Worm (Caenorhabditis elegans) whole organism, L4 larva: ENCODE results near the gene grd-11.

ENCODE experiments used
- D1046.2 ChIP-seq: fragments of 200-800 bp; sonication (Bioruptor generic); IDR thresholded peaks from 2 replicates; pipeline ENCODE4 v1.3.6; 2022; ENCODE audit warnings: missing genetic modification characterization, missing compliant biosample characterization
- F44E2.7 ChIP-seq: fragments of 200-800 bp; sonication (Bioruptor generic); IDR thresholded peaks from 2 replicates; pipeline ENCODE4 v2.1.2; 2022; ENCODE audit warnings: missing genetic modification characterization, missing compliant biosample characterization
- F49E8.2 ChIP-seq: sonication (generic microtip); optimal IDR thresholded peaks from 2 replicates; lab custom pipeline; 2016; ENCODE audit warnings: missing compliant biosample characterization, mild to moderate bottlenecking, missing genetic modification characterization, borderline replicate concordance
- T20F7.1 ChIP-seq: fragments of 200-800 bp; sonication (Bioruptor generic); optimal IDR thresholded peaks from 2 replicates; lab custom pipeline; 2018; ENCODE audit warnings: mild to moderate bottlenecking, missing genetic modification characterization, missing compliant biosample characterization
- T26A8.4 ChIP-seq: fragments of 200-800 bp; sonication (Bioruptor generic); IDR thresholded peaks from 2 replicates; pipeline ENCODE4 v1.3.6; 2022; ENCODE audit warnings: missing genetic modification characterization, missing compliant biosample characterization
- Y48G9A.11 ChIP-seq: fragments of 200-800 bp; sonication (Bioruptor generic); IDR thresholded peaks from 2 replicates; pipeline ENCODE4 v1.3.6; 2022; ENCODE audit warnings: missing genetic modification reagents, missing genetic modification characterization, missing compliant biosample characterization
- Y5F2A.4 ChIP-seq: fragments of 200-800 bp; sonication (Bioruptor generic); optimal IDR thresholded peaks from 2 replicates; lab custom pipeline; 2018; ENCODE audit warnings: mild to moderate bottlenecking, missing genetic modification characterization, missing compliant biosample characterization
- aha-1 ChIP-seq: fragments of 150-350 bp; peaks from one replicate; lab custom pipeline; 2014; ENCODE audit warnings: missing biosample characterization, missing genetic modification characterization
- ceh-20 ChIP-seq: fragments of 200-800 bp; sonication (Bioruptor generic); IDR thresholded peaks from 2 replicates; pipeline ENCODE4 v1.3.6; 2022; ENCODE audit warnings: missing genetic modification reagents, missing genetic modification characterization, missing compliant biosample characterization
- cey-2 ChIP-seq: sonication (generic microtip); optimal IDR thresholded peaks from 3 replicates; lab custom pipeline; 2017; ENCODE audit warnings: missing genetic modification characterization, mild to moderate bottlenecking, missing compliant biosample characterization, antibody characterized with exemption, borderline replicate concordance; ENCODE audit not compliant: insufficient read depth
- ctbp-1 ChIP-seq: fragments of 200-800 bp; sonication (Bioruptor generic); IDR thresholded peaks from 2 replicates; pipeline ENCODE4 v1.3.6; 2022; ENCODE audit warnings: missing genetic modification reagents, missing genetic modification characterization, missing compliant biosample characterization
- daf-16 ChIP-seq, 3 experiments: sonication (generic microtip); optimal IDR thresholded peaks; 2 replicates each; lab custom pipeline; 2016 to 2017; ENCODE audit warnings: missing genetic modification characterization in 3 of 3, missing genetic modification reagents in 3 of 3, mild to moderate bottlenecking in 2 of 3, missing compliant biosample characterization in 2 of 3, missing biosample characterization in 1 of 3, moderate library complexity in 1 of 3
- daf-8 ChIP-seq: fragments of 200-800 bp; sonication (Bioruptor generic); IDR thresholded peaks from 2 replicates; pipeline ENCODE4 v1.3.6; 2022; ENCODE audit warnings: missing genetic modification characterization, missing compliant biosample characterization
- dmd-9 ChIP-seq: fragments of 200-800 bp; sonication (Bioruptor generic); IDR thresholded peaks from 2 replicates; pipeline ENCODE4 v1.3.6; 2022; ENCODE audit warnings: missing genetic modification reagents, missing genetic modification characterization, missing compliant biosample characterization
- dpl-1 ChIP-seq: fragments of 150-350 bp; optimal IDR thresholded peaks from 2 replicates; lab custom pipeline; 2014; ENCODE audit warnings: missing biosample characterization, missing genetic modification reagents, missing genetic modification characterization
- egl-27 ChIP-seq: sonication (generic microtip); optimal IDR thresholded peaks from 3 replicates; lab custom pipeline; 2017; ENCODE audit warnings: missing biosample characterization, missing genetic modification reagents, missing genetic modification characterization
- egl-43 ChIP-seq: fragments of 200-800 bp; sonication (Bioruptor generic); IDR thresholded peaks from 2 replicates; pipeline ENCODE4 v1.3.6; 2022; ENCODE audit warnings: missing genetic modification reagents, missing genetic modification characterization, missing compliant biosample characterization
- fkh-10 ChIP-seq: fragments of 150-350 bp; optimal IDR thresholded peaks from 2 replicates; lab custom pipeline; 2014; ENCODE audit warnings: missing biosample characterization, missing genetic modification reagents, missing genetic modification characterization
- gei-8 ChIP-seq: fragments of 200-800 bp; sonication (Bioruptor generic); optimal IDR thresholded peaks from 2 replicates; lab custom pipeline; 2018; ENCODE audit warnings: mild to moderate bottlenecking, missing genetic modification characterization, missing compliant biosample characterization
- hlh-30 ChIP-seq: sonication (generic microtip); optimal IDR thresholded peaks from 2 replicates; lab custom pipeline; 2017; ENCODE audit warnings: antibody characterized with exemption, mild to moderate bottlenecking, missing genetic modification characterization, missing compliant biosample characterization; ENCODE audit not compliant: insufficient read depth
- jun-1 ChIP-seq: fragments of 150-350 bp; optimal IDR thresholded peaks from 2 replicates; lab custom pipeline; 2014; ENCODE audit warnings: missing biosample characterization, missing genetic modification reagents, missing genetic modification characterization
- lim-7 ChIP-seq: fragments of 200-800 bp; sonication (Bioruptor generic); IDR thresholded peaks from 2 replicates; pipeline ENCODE4 v1.3.6; 2022; ENCODE audit warnings: missing genetic modification characterization, missing compliant biosample characterization
- lin-38 ChIP-seq: fragments of 200-800 bp; sonication (Bioruptor generic); IDR thresholded peaks from 2 replicates; pipeline ENCODE4 v1.3.6; 2022; ENCODE audit warnings: missing genetic modification reagents, missing genetic modification characterization, missing compliant biosample characterization
- madf-9 ChIP-seq: fragments of 200-800 bp; sonication (Bioruptor generic); conservative IDR thresholded peaks from 2 replicates; pipeline ENCODE4 v1.3.6; 2022; ENCODE audit warnings: missing genetic modification reagents, missing genetic modification characterization, missing compliant biosample characterization
- mxl-3 ChIP-seq: fragments of 200-800 bp; sonication (Bioruptor generic); optimal IDR thresholded peaks from 2 replicates; lab custom pipeline; 2018; ENCODE audit warnings: mild to moderate bottlenecking, missing genetic modification characterization, missing compliant biosample characterization
- nhr-102 ChIP-seq: sonication (generic microtip); optimal IDR thresholded peaks from 2 replicates; lab custom pipeline; 2016; ENCODE audit warnings: mild to moderate bottlenecking, missing genetic modification characterization, moderate library complexity, missing compliant biosample characterization
- nhr-41 ChIP-seq: fragments of 200-800 bp; sonication (Bioruptor generic); IDR thresholded peaks from 2 replicates; pipeline ENCODE4 v1.3.6; 2022; ENCODE audit warnings: missing genetic modification reagents, missing genetic modification characterization, missing compliant biosample characterization
- php-3 ChIP-seq: fragments of 200-800 bp; sonication (Bioruptor generic); IDR thresholded peaks from 2 replicates; pipeline ENCODE4 v1.3.6; 2022; ENCODE audit warnings: missing genetic modification reagents, missing genetic modification characterization, missing compliant biosample characterization
- snpc-4 ChIP-seq: fragments of 150-350 bp; optimal IDR thresholded peaks from 2 replicates; lab custom pipeline; 2014; ENCODE audit warnings: missing biosample characterization, missing genetic modification characterization
- tra-1 ChIP-seq: fragments of 200-800 bp; sonication (Bioruptor generic); IDR thresholded peaks from 2 replicates; pipeline ENCODE4 v1.3.6; 2022; ENCODE audit warnings: missing genetic modification reagents, missing genetic modification characterization, missing compliant biosample characterization
- unc-62 ChIP-seq, 3 experiments: fragments of 150-350 bp in 1 of 3; sonication (generic microtip); optimal IDR thresholded peaks in 2 of 3; peaks in 1 of 3; 1 replicate in 1 of 3; 2 replicates in 2 of 3; lab custom pipeline; 2014 to 2017; ENCODE audit warnings: missing biosample characterization in 3 of 3, missing genetic modification characterization in 3 of 3, missing genetic modification reagents in 3 of 3, missing genotype in 1 of 3
- vab-7 ChIP-seq: fragments of 200-800 bp; sonication (Bioruptor generic); IDR thresholded peaks from 2 replicates; pipeline ENCODE4 v1.3.6; 2022; ENCODE audit warnings: missing genetic modification reagents, missing genetic modification characterization, missing compliant biosample characterization
- zfp-2 ChIP-seq: sonication (generic microtip); optimal IDR thresholded peaks from 2 replicates; lab custom pipeline; 2016; ENCODE audit warnings: mild to moderate bottlenecking, missing genetic modification characterization, missing compliant biosample characterization
- ztf-11 ChIP-seq: fragments of 150-350 bp; optimal IDR thresholded peaks from 2 replicates; lab custom pipeline; 2014; ENCODE audit warnings: missing biosample characterization, missing genetic modification characterization

Gene grd-11

DNA sequence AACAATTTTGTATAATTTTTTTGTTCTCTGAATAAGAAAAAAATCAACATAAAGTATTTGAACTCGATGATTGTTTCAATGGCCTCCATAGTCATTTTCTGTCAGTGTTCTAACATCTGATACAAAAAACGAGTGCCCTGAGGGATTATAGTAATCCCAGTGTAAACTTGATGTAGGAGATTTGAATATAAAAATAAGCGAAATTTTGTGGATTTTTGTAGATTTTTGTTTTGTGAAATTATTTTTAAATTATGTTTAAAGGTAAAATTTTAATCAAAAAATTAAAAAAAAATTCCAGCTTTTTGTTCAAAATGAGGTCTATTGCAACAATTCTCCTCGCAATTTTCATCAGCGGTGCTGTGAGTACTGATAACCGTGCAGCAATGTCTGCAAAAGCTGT, 31.2 kb upstream of the grd-11 start, which contains the start of gene Y38H6A.1:
TSS of gene Y38H6A.1 (plus strand) at position 301 of the 400 bp plus-strand sequence.
- TF ChIP-seq php-3 (GFP tag; lab: Robert Waterston, UW) (no peak), F49E8.2 (tag; lab: Kevin White, UChicago) (no peak), nhr-41 (GFP tag; lab: Robert Waterston, UW) (no peak), ctbp-1 (GFP tag; lab: Robert Waterston, UW) (no peak), aha-1 (tag; lab: Kevin White, UChicago) (no peak), mxl-3 (GFP tag; lab: Kevin White, UChicago) (no peak), ztf-11 (tag; lab: Kevin White, UChicago) (no peak), tra-1 (no peak), egl-27 (tag; lab: Kevin White, UChicago) (no peak), cey-2 (tag; lab: Kevin White, UChicago) (no peak)

DNA sequence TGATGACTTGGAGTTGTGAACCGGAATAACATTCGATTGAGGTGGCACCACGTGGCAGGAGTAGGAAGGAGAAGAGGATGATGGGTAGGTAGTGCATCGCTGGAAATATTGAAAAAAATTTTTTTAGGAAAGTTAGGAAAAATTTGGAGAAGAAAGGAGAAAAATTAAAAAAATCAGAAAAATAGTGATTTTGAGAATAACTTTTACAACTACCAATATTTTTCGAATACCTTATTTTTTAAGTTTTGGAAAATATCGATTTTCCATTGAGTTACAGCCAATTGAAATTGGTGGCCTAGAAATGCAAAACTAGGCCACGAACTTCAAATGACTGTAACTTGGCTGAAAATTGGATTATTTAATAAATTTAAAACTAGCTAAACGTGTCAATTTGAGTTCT, 21.3 kb upstream of the grd-11 start, which contains the start of gene Y38H6A.5:
TSS of gene Y38H6A.5 (minus strand) at position 101 of the 400 bp plus-strand sequence.
- TF ChIP-seq unc-62 (GFP tag; optimal IDR thresholded peaks at IDR 0.05 in 1 of 2; lab: Kevin White, UChicago), result peak in 1 of 2 experiments; percentile 65
- no peak for TF ChIP-seq unc-62 (tag; optimal IDR thresholded peaks at IDR 0.05; lab: Kevin White, UChicago)
- no peak for TF ChIP-seq jun-1 (tag; lab: Kevin White, UChicago)

DNA sequence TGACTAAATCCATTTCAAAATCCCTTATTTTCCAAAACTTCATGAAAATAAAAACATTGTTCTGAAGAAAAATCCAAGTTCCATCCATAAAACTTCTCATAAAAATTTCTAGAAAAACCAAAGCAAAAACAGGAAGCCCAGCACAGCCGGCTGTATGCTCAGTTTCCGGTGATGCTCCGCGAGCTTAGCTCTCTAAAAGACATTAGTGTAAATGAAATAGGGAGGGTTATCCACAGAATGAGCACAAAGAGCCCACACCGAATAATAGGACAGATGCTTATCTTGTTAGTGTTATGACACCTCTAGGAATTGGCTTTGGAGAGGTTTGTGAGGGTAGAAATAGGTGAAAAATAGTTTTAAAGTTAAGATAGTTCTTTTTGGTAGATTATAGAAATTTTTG, 18.6 kb upstream of the grd-11 start:
- TF ChIP-seq madf-9 (no peak), F44E2.7 (GFP tag; lab: Robert Waterston, UW) (no peak), Y5F2A.4 (no peak), aha-1 (tag; lab: Kevin White, UChicago) (peak; percentile 77), T26A8.4 (GFP tag; lab: Robert Waterston, UW) (no peak)

DNA sequence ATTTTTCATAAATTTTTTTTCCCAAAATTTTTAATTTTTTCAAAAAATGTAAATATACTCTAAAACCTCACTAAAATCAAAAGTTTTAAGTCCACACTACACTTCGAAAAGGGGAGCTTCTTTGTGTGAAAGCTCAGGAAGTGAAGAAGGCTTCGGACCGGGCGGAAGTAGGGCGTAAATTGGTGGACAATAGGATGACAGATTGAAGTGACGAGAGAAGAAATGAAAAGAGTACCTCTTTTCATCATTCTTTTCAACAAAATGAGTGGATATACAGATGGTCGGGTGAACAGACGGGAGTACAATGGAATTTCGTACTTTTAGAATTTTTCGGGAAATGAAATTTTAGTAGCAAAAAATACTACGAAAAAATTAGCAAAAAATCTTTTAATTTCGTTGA, 17.7 kb upstream of the grd-11 start:
- no peak for TF ChIP-seq nhr-102 (tag; lab: Kevin White, UChicago)
- TF ChIP-seq fkh-10 (GFP tag; lab: Kevin White, UChicago), result peak; percentile 75

DNA sequence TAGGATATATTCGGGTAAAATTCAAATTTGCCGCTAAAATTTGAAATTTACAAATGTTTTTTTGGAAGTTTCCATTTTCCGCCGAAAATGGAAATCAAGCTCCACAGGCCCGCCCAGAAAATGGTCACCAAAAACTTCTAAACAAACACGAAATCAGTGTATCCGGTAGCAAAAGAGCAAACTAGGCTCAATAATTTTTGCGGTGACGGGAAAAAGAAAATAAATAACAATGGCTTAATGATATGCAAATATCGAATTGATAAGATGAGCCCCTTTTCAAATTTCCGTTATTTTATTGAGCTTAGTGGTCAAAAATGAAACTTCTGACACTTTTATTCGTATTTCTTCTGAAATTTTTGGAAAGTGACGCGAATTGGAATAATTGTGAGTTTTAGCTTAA, 11.7 kb upstream of the grd-11 start, which contains the start of gene Y38H6A.3:
TSS of gene Y38H6A.3 (plus strand) at position 301 of the 400 bp plus-strand sequence.
- TF ChIP-seq aha-1 (tag; lab: Kevin White, UChicago) (peak; percentile 47), zfp-2 (tag; lab: Kevin White, UChicago) (no peak)

DNA sequence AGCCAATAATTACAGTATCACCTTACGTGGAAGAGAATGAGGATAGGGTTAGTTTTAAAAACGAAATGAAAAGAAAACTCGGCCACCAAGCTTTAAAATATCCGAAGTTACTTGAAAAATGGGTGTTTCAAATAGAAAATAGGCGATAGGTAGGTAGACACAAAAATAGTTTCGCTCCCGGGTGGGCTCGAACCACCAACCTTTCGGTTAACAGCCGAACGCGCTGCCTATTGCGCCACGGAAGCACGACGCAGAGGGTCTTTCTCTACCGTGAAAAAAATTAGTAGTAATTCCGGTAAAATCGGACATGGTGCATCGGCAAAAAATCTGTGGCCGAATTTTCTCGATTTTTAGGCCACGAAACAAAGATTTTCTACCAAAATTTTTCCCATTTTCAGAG, 8.9 kb upstream of the grd-11 start:
- TF ChIP-seq hlh-30 (tag; lab: Kevin White, UChicago) (no peak), D1046.2 (GFP tag; lab: Robert Waterston, UW) (0 out of 2 replicates have a peak, but pooled peaks have one; percentile 64), snpc-4 (tag; lab: Kevin White, UChicago) (no peak), egl-43 (GFP tag; lab: Robert Waterston, UW) (no peak), F44E2.7 (GFP tag; lab: Robert Waterston, UW) (peak; percentile 53; the same call in 1 of the 2 replicates), vab-7 (GFP tag; lab: Robert Waterston, UW) (peak; percentile 63), lin-38 (GFP tag; lab: Robert Waterston, UW) (peak; percentile 53), Y48G9A.11 (GFP tag; lab: Robert Waterston, UW) (0 out of 2 replicates have a peak, but pooled peaks have one; percentile 25), T20F7.1 (GFP tag; lab: Kevin White, UChicago) (no peak)

DNA sequence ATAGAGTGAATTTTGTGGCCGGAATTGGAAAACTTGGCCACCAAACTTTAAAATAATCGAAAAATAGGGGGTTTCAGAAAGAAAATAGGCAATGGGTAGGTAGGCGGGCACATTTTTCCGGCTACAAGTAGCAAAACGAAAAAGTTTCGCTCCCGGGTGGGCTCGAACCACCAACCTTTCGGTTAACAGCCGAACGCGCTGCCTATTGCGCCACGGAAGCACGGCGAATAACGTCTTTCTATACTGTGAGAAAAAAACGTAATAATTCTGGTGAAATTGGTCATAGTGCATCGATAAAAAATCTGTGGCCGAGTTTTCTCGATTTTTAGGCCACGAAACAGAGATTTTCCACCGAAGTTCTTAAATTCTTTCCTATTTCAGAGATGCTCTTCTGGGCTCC, 6.2 kb upstream of the grd-11 start:
- TF ChIP-seq daf-8 (0 out of 2 replicates have a peak, but pooled peaks have one; percentile 18), egl-43 (GFP tag; lab: Robert Waterston, UW) (peak; percentile 66), ceh-20 (GFP tag; lab: Robert Waterston, UW) (0 out of 2 replicates have a peak, but pooled peaks have one; percentile 30), F44E2.7 (GFP tag; lab: Robert Waterston, UW) (peak; percentile 86; the same call in 1 of the 2 replicates), gei-8 (GFP tag; lab: Kevin White, UChicago) (no peak), D1046.2 (GFP tag; lab: Robert Waterston, UW) (peak; percentile 65; the same call in 1 of the 2 replicates), daf-16 (GFP tag; optimal IDR thresholded peaks at IDR 0.05; lab: Kevin White, UChicago) (peak in 1 of 2 experiments; percentile 50), daf-16 (tag; optimal IDR thresholded peaks at IDR 0.05; lab: Kevin White, UChicago) (peak; percentile 10), dpl-1 (GFP tag; lab: Kevin White, UChicago) (no peak), dmd-9 (GFP tag; lab: Robert Waterston, UW) (no peak), lim-7 (GFP tag; lab: Robert Waterston, UW) (0 out of 2 replicates have a peak, but pooled peaks have one; percentile 50)
